Fruit fly (Drosophila melanogaster) whole organism, embryonic: Measurements from ENCODE around the gene CG1572.

Experiments used
- Abd-B ChIP-seq: fragments of 200-800 bp; sonication (Bioruptor generic); optimal IDR thresholded peaks from 2 replicates; lab custom pipeline; 2018; ENCODE audit warnings: missing biosample characterization, mild to moderate bottlenecking, missing genetic modification characterization, moderate library complexity
- B-H1 ChIP-seq: fragments of 200-800 bp; sonication (Bioruptor generic); IDR thresholded peaks from 3 replicates; pipeline ENCODE4 v1.3.6; 2022; ENCODE audit warnings: missing biosample characterization, missing genetic modification characterization
- CG10959 ChIP-seq: fragments of 200-800 bp; sonication (Bioruptor generic); IDR thresholded peaks from 2 replicates; pipeline ENCODE4 v1.3.6; 2022; ENCODE audit warnings: missing biosample characterization, missing genetic modification characterization
- CG12942 ChIP-seq: fragments of 200-800 bp; sonication (Bioruptor generic); optimal IDR thresholded peaks from 3 replicates; lab custom pipeline; 2016; ENCODE audit warnings: missing biosample characterization, missing genetic modification characterization
- CG15073 ChIP-seq: fragments of 200-800 bp; sonication (Bioruptor generic); optimal IDR thresholded peaks from 2 replicates; lab custom pipeline; 2016; ENCODE audit warnings: missing biosample characterization, missing genetic modification characterization
- CG2199 ChIP-seq: fragments of 200-800 bp; sonication (Bioruptor generic); IDR thresholded peaks from 3 replicates; pipeline ENCODE4 v1.3.6; 2022; ENCODE audit warnings: missing biosample characterization, missing genetic modification characterization
- CG2678 ChIP-seq: fragments of 200-800 bp; sonication (Bioruptor generic); optimal IDR thresholded peaks from 3 replicates; lab custom pipeline; 2019; ENCODE audit warnings: missing biosample characterization, mild to moderate bottlenecking, missing genetic modification characterization, moderate library complexity
- CG30020 ChIP-seq: fragments of 200-800 bp; optimal IDR thresholded peaks from 2 replicates; lab custom pipeline; 2019; ENCODE audit warnings: missing biosample characterization, mild to moderate bottlenecking, missing genetic modification characterization, moderate library complexity
- CG31388 ChIP-seq: fragments of 200-800 bp; sonication (Bioruptor generic); optimal IDR thresholded peaks from 2 replicates; lab custom pipeline; 2016; ENCODE audit warnings: missing biosample characterization, missing genetic modification characterization
- CG3407 ChIP-seq: fragments of 200-800 bp; sonication (Bioruptor generic); optimal IDR thresholded peaks from 2 replicates; lab custom pipeline; 2018; ENCODE audit warnings: missing biosample characterization, mild to moderate bottlenecking, missing genetic modification characterization
- CG4282 ChIP-seq: fragments of 200-800 bp; sonication (Bioruptor generic); optimal IDR thresholded peaks from 2 replicates; lab custom pipeline; 2016; ENCODE audit warnings: missing biosample characterization, missing genetic modification characterization
- CG5180 ChIP-seq: fragments of 200-800 bp; sonication (Bioruptor generic); optimal IDR thresholded peaks from 3 replicates; lab custom pipeline; 2017; ENCODE audit warnings: missing biosample characterization, missing genetic modification characterization, mild to moderate bottlenecking, moderate library complexity, missing genetic modification reagents
- CG6254 ChIP-seq: fragments of 200-800 bp; sonication (Bioruptor generic); optimal IDR thresholded peaks from 3 replicates; lab custom pipeline; 2017; ENCODE audit warnings: mild to moderate bottlenecking, missing biosample characterization, missing genetic modification reagents, missing genetic modification characterization
- CG7372 ChIP-seq: fragments of 200-800 bp; sonication (Bioruptor generic); IDR thresholded peaks from 2 replicates; pipeline ENCODE4 v1.3.6; 2022; ENCODE audit warnings: missing biosample characterization, missing genetic modification characterization
- CG8290 ChIP-seq, 3 experiments: fragments of 200-800 bp; sonication (Bioruptor generic); optimal IDR thresholded peaks; 2 replicates each; lab custom pipeline; 2016 to 2019; ENCODE audit warnings: missing biosample characterization in 3 of 3, missing genetic modification characterization in 3 of 3, mild to moderate bottlenecking in 2 of 3, moderate library complexity in 1 of 3
- CG8478 ChIP-seq: fragments of >200 bp; optimal IDR thresholded peaks from 2 replicates; lab custom pipeline; 2018
- CHES-1-like ChIP-seq: fragments of 200-800 bp; sonication (Bioruptor generic); optimal IDR thresholded peaks from 2 replicates; lab custom pipeline; 2016; ENCODE audit warnings: missing biosample characterization, missing genetic modification characterization
- Camta ChIP-seq: fragments of 200-800 bp; sonication (Bioruptor generic); optimal IDR thresholded peaks from 2 replicates; lab custom pipeline; 2016; ENCODE audit warnings: missing biosample characterization, missing genetic modification characterization
- CrebB ChIP-seq: fragments of 200-800 bp; sonication (Bioruptor generic); optimal IDR thresholded peaks from 3 replicates; lab custom pipeline; 2018; ENCODE audit warnings: missing biosample characterization, mild to moderate bottlenecking, missing genetic modification characterization
- D19A ChIP-seq: fragments of 200-800 bp; optimal IDR thresholded peaks from 3 replicates; lab custom pipeline; 2019; ENCODE audit warnings: missing biosample characterization, mild to moderate bottlenecking, missing genetic modification characterization, moderate library complexity
- Dek ChIP-seq: fragments of 200-800 bp; sonication (Bioruptor generic); optimal IDR thresholded peaks from 3 replicates; lab custom pipeline; 2019; ENCODE audit warnings: missing biosample characterization, mild to moderate bottlenecking, missing genetic modification characterization, moderate library complexity
- Dp ChIP-seq: fragments of 200-800 bp; sonication (Bioruptor generic); optimal IDR thresholded peaks from 2 replicates; lab custom pipeline; 2018; ENCODE audit warnings: missing biosample characterization, mild to moderate bottlenecking, missing genetic modification characterization, moderate library complexity
- E2f1 ChIP-seq: fragments of 200-800 bp; sonication (Bioruptor generic); IDR thresholded peaks from 2 replicates; pipeline ENCODE4 v1.3.6; 2022; ENCODE audit warnings: missing biosample characterization, missing genetic modification characterization
- Fer1 ChIP-seq: fragments of 200-800 bp; sonication (Bioruptor generic); optimal IDR thresholded peaks from 2 replicates; lab custom pipeline; 2017; ENCODE audit warnings: missing biosample characterization, mild to moderate bottlenecking, missing genetic modification characterization
- H15 ChIP-seq: fragments of 200-800 bp; sonication (Bioruptor generic); IDR thresholded peaks from 3 replicates; pipeline ENCODE4 v1.3.6; 2022; ENCODE audit warnings: missing biosample characterization, missing genetic modification characterization
- Hmr ChIP-seq: fragments of 200-800 bp; sonication (Bioruptor generic); optimal IDR thresholded peaks from 3 replicates; lab custom pipeline; 2017; ENCODE audit warnings: mild to moderate bottlenecking, missing biosample characterization, missing genetic modification reagents, missing genetic modification characterization
- Kr ChIP-seq: fragments of 200-800 bp; sonication (Bioruptor generic); optimal IDR thresholded peaks from 2 replicates; lab custom pipeline; 2017; ENCODE audit warnings: missing biosample characterization, mild to moderate bottlenecking, missing genetic modification characterization
- NFAT ChIP-seq: fragments of 200-800 bp; sonication (Bioruptor generic); IDR thresholded peaks from 2 replicates; pipeline ENCODE4 v1.3.6; 2022; ENCODE audit warnings: missing biosample characterization, missing genetic modification characterization
- Poxn ChIP-seq: fragments of 200-800 bp; sonication (Bioruptor generic); IDR thresholded peaks from 2 replicates; pipeline ENCODE4 v1.3.6; 2022; ENCODE audit warnings: missing biosample characterization, missing genetic modification characterization
- Ravus ChIP-seq: fragments of 200-800 bp; sonication (Bioruptor generic); IDR thresholded peaks from 2 replicates; pipeline ENCODE4 v1.3.6; 2022; ENCODE audit warnings: missing biosample characterization, missing genetic modification characterization
- Stat92E ChIP-seq, 3 experiments: fragments of >200 bp in 2 of 3; fragments of 200-800 bp in 1 of 3; sonication (Bioruptor generic) in 1 of 3; optimal IDR thresholded peaks; 2 replicates each; lab custom pipeline; 2017 to 2019; ENCODE audit warnings: missing biosample characterization in 3 of 3, missing genetic modification characterization in 3 of 3, mild to moderate bottlenecking in 1 of 3, moderate library complexity in 1 of 3
- Vsx1 ChIP-seq: fragments of 200-800 bp; sonication (Bioruptor generic); optimal IDR thresholded peaks from 2 replicates; lab custom pipeline; 2017; ENCODE audit warnings: missing biosample characterization, mild to moderate bottlenecking, missing genetic modification characterization, missing genetic modification reagents
- bigmax ChIP-seq: fragments of 200-800 bp; sonication (Bioruptor generic); optimal IDR thresholded peaks from 2 replicates; lab custom pipeline; 2018; ENCODE audit warnings: missing biosample characterization, mild to moderate bottlenecking, missing genetic modification characterization
- dmrt11E ChIP-seq: fragments of 200-800 bp; sonication (Bioruptor generic); optimal IDR thresholded peaks from 3 replicates; lab custom pipeline; 2018; ENCODE audit warnings: missing biosample characterization, mild to moderate bottlenecking, missing genetic modification characterization, moderate library complexity
- ewg ChIP-seq: fragments of 200-800 bp; sonication (Bioruptor generic); optimal IDR thresholded peaks from 3 replicates; lab custom pipeline; 2017; ENCODE audit warnings: mild to moderate bottlenecking, missing biosample characterization, missing genetic modification reagents, missing genetic modification characterization
- eyg ChIP-seq: fragments of 200-800 bp; sonication (Bioruptor generic); optimal IDR thresholded peaks from 3 replicates; lab custom pipeline; 2016; ENCODE audit warnings: missing biosample characterization, missing genetic modification characterization
- fd3F ChIP-seq: fragments of 200-800 bp; sonication (Bioruptor generic); optimal IDR thresholded peaks from 2 replicates; lab custom pipeline; 2018; ENCODE audit warnings: missing biosample characterization, mild to moderate bottlenecking, missing genetic modification characterization, moderate library complexity
- gcm2 ChIP-seq: fragments of 200-800 bp; sonication (Bioruptor generic); optimal IDR thresholded peaks from 2 replicates; lab custom pipeline; 2016; ENCODE audit warnings: missing biosample characterization, missing genetic modification characterization
- hbn ChIP-seq: fragments of 200-800 bp; sonication (Bioruptor generic); IDR thresholded peaks from 2 replicates; pipeline ENCODE4 v1.3.6; 2022; ENCODE audit warnings: missing biosample characterization, missing genetic modification characterization; ENCODE audit not compliant: partially characterized antibody
- jumu ChIP-seq: fragments of 200-800 bp; sonication (Bioruptor generic); optimal IDR thresholded peaks from 3 replicates; lab custom pipeline; 2016; ENCODE audit warnings: missing biosample characterization, missing genetic modification characterization
- kay ChIP-seq: fragments of 200-800 bp; sonication (Bioruptor generic); optimal IDR thresholded peaks from 2 replicates; lab custom pipeline; 2016; ENCODE audit warnings: missing biosample characterization, missing genetic modification characterization
- mam ChIP-seq: fragments of 200-800 bp; sonication (Bioruptor generic); optimal IDR thresholded peaks from 3 replicates; lab custom pipeline; 2016; ENCODE audit warnings: missing biosample characterization, missing genetic modification characterization
- nmo ChIP-seq: fragments of 200-800 bp; sonication (Bioruptor generic); optimal IDR thresholded peaks from 2 replicates; lab custom pipeline; 2018; ENCODE audit warnings: missing biosample characterization, mild to moderate bottlenecking, missing genetic modification characterization, moderate library complexity
- sd ChIP-seq: fragments of 200-800 bp; sonication (Bioruptor generic); optimal IDR thresholded peaks from 3 replicates; lab custom pipeline; 2018; ENCODE audit warnings: missing biosample characterization, mild to moderate bottlenecking, missing genetic modification characterization, moderate library complexity
- sr ChIP-seq: fragments of 200-800 bp; sonication (Bioruptor generic); IDR thresholded peaks from 3 replicates; pipeline ENCODE4 v1.3.6; 2022; ENCODE audit warnings: missing biosample characterization, missing genetic modification characterization
- tin ChIP-seq: fragments of 200-800 bp; sonication (Bioruptor generic); optimal IDR thresholded peaks from 3 replicates; lab custom pipeline; 2016; ENCODE audit warnings: missing biosample characterization, missing genetic modification characterization
- toy ChIP-seq: fragments of 200-800 bp; sonication (Bioruptor generic); IDR thresholded peaks from 2 replicates; pipeline ENCODE4 v1.3.6; 2022; ENCODE audit warnings: missing biosample characterization, missing genetic modification characterization
- unpg ChIP-seq: fragments of 200-800 bp; sonication (Bioruptor generic); optimal IDR thresholded peaks from 3 replicates; lab custom pipeline; 2018; ENCODE audit warnings: missing biosample characterization, mild to moderate bottlenecking, missing genetic modification characterization, moderate library complexity
- zfh1 ChIP-seq: fragments of 200-800 bp; sonication (Bioruptor generic); IDR thresholded peaks from 3 replicates; pipeline ENCODE4 v1.3.6; 2022; ENCODE audit warnings: missing biosample characterization, missing genetic modification characterization

The CG1572 gene

dm6 chrX:11580200-11580840 lies 21.9 kb upstream of the CG1572 start, which contains the start of gene nod (continued):
- TF ChIP-seq Kr (GFP tag; lab: Kevin White, UChicago) (no peak), jumu (GFP tag; lab: Kevin White, UChicago) (peak; percentile 74), CHES-1-like (GFP tag; lab: Kevin White, UChicago) (peak; percentile 51), CrebB (tag; lab: Kevin White, UChicago) (peak; percentile 7), Hmr (GFP tag; lab: Kevin White, UChicago) (peak; percentile 86), CG10959 (GFP tag; lab: Robert Waterston, UW) (no peak), nmo (GFP tag; lab: Kevin White, UChicago) (peak; percentile 64), CG12942 (GFP tag; lab: Kevin White, UChicago) (peak; percentile 52), bigmax (GFP tag; lab: Kevin White, UChicago) (no peak), CG4282 (GFP tag; lab: Kevin White, UChicago) (no peak), fd3F (GFP tag; lab: Kevin White, UChicago) (peak; percentile 23), toy (GFP tag; lab: Robert Waterston, UW) (no peak), Fer1 (peak; percentile 76), Dp (peak; percentile 82), B-H1 (GFP tag; lab: Robert Waterston, UW) (0 out of 3 replicates have a peak, but pooled peaks have one; percentile 18), D19A (tag; lab: Kevin White, UChicago) (peak; percentile 24), tin (peak; percentile 64), dmrt11E (peak; percentile 34), CG8478 (lab: Kevin White, UChicago) (no peak), sr (GFP tag; lab: Robert Waterston, UW) (no peak), mam (peak; percentile 81), sd (tag; lab: Kevin White, UChicago) (peak; percentile 76), NFAT (GFP tag; lab: Robert Waterston, UW) (peak; percentile 43; the same call in 1 of the 2 replicates), CG30020 (peak; percentile 10), gcm2 (GFP tag; lab: Kevin White, UChicago) (peak; percentile 46), CG2678 (peak; percentile 61), CG15073 (GFP tag; lab: Kevin White, UChicago) (no peak), CG31388 (GFP tag; lab: Kevin White, UChicago) (peak; percentile 15), Ravus (GFP tag; lab: Robert Waterston, UW) (no peak), E2f1 (GFP tag; lab: Robert Waterston, UW) (peak; percentile 52; the same call in 1 of the 2 replicates), CG3407 (GFP tag; lab: Kevin White, UChicago) (peak; percentile 36), CG5180 (GFP tag; lab: Kevin White, UChicago) (no peak), Vsx1 (no peak), eyg (GFP tag; lab: Kevin White, UChicago) (no peak), Camta (GFP tag; lab: Kevin White, UChicago) (peak; percentile 27), CG7372 (GFP tag; lab: Robert Waterston, UW) (0 out of 2 replicates have a peak, but pooled peaks have one; percentile 21), Abd-B (GFP tag; lab: Kevin White, UChicago) (peak; percentile 10), Poxn (GFP tag; lab: Robert Waterston, UW) (no peak), unpg (GFP tag; lab: Kevin White, UChicago) (peak; percentile 61), Dek (peak; percentile 26), H15 (GFP tag; lab: Robert Waterston, UW) (no peak), CG6254 (no peak), zfh1 (GFP tag; lab: Robert Waterston, UW) (peak; percentile 64), hbn (GFP tag; lab: Robert Waterston, UW) (peak; percentile 73), ewg (GFP tag; lab: Kevin White, UChicago) (peak; percentile 30), CG8290 (GFP tag; optimal IDR thresholded peaks at IDR 0.05; lab: Kevin White, UChicago) (peak; percentile 61), CG8290 (tag; optimal IDR thresholded peaks at IDR 0.05; lab: Kevin White, UChicago) (peak; percentile 69 to 87), CG2199 (0 out of 3 replicates have a peak, but pooled peaks have one; percentile 14), kay (GFP tag; lab: Kevin White, UChicago) (peak; percentile 2), Stat92E (GFP tag; optimal IDR thresholded peaks at IDR 0.05; lab: Kevin White, UChicago) (no peak)
